Worm (Caenorhabditis elegans) whole organism, L4 larva: ENCODE measurements around the gene srxa-9.

Experiments used
- D1046.2 ChIP-seq: fragments of 200-800 bp; sonication (Bioruptor generic); IDR thresholded peaks from 2 replicates; pipeline ENCODE4 v1.3.6; 2022; ENCODE audit warnings: missing genetic modification characterization, missing compliant biosample characterization
- F49E8.2 ChIP-seq: sonication (generic microtip); optimal IDR thresholded peaks from 2 replicates; lab custom pipeline; 2016; ENCODE audit warnings: missing compliant biosample characterization, mild to moderate bottlenecking, missing genetic modification characterization, borderline replicate concordance
- R02D3.7 ChIP-seq: fragments of 150-350 bp; sonication (generic microtip); optimal IDR thresholded peaks from 3 replicates; lab custom pipeline; 2014; ENCODE audit warnings: missing biosample characterization, missing genetic modification characterization
- T26A8.4 ChIP-seq: fragments of 200-800 bp; sonication (Bioruptor generic); IDR thresholded peaks from 2 replicates; pipeline ENCODE4 v1.3.6; 2022; ENCODE audit warnings: missing genetic modification characterization, missing compliant biosample characterization
- Y105C5A.15 ChIP-seq: fragments of 200-800 bp; sonication (Bioruptor generic); IDR thresholded peaks from 2 replicates; pipeline ENCODE4 v1.3.6; 2022; ENCODE audit warnings: missing genetic modification characterization, missing compliant biosample characterization
- Y48G9A.11 ChIP-seq: fragments of 200-800 bp; sonication (Bioruptor generic); IDR thresholded peaks from 2 replicates; pipeline ENCODE4 v1.3.6; 2022; ENCODE audit warnings: missing genetic modification reagents, missing genetic modification characterization, missing compliant biosample characterization
- Y5F2A.4 ChIP-seq: fragments of 200-800 bp; sonication (Bioruptor generic); optimal IDR thresholded peaks from 2 replicates; lab custom pipeline; 2018; ENCODE audit warnings: mild to moderate bottlenecking, missing genetic modification characterization, missing compliant biosample characterization
- ZK337.2 ChIP-seq: fragments of 200-800 bp; sonication (Bioruptor generic); IDR thresholded peaks from 2 replicates; pipeline ENCODE4 v1.3.6; 2022; ENCODE audit warnings: missing genetic modification reagents, missing genetic modification characterization, missing compliant biosample characterization
- aha-1 ChIP-seq: fragments of 150-350 bp; peaks from one replicate; lab custom pipeline; 2014; ENCODE audit warnings: missing biosample characterization, missing genetic modification characterization
- ceh-44 ChIP-seq: fragments of 200-800 bp; sonication (Bioruptor generic); IDR thresholded peaks from 2 replicates; pipeline ENCODE4 v1.3.6; 2022; ENCODE audit warnings: missing genetic modification reagents, missing genetic modification characterization, missing compliant biosample characterization
- ces-1 ChIP-seq: fragments of 150-350 bp; sonication (generic microtip); optimal IDR thresholded peaks from 4 replicates; lab custom pipeline; 2014; ENCODE audit warnings: missing biosample characterization, missing genetic modification reagents, missing genetic modification characterization
- ctbp-1 ChIP-seq: fragments of 200-800 bp; sonication (Bioruptor generic); IDR thresholded peaks from 2 replicates; pipeline ENCODE4 v1.3.6; 2022; ENCODE audit warnings: missing genetic modification reagents, missing genetic modification characterization, missing compliant biosample characterization
- daf-19 ChIP-seq: fragments of 200-800 bp; sonication (Bioruptor generic); conservative IDR thresholded peaks from 2 replicates; pipeline ENCODE4 v1.3.6; 2022; ENCODE audit warnings: missing genetic modification characterization, missing compliant biosample characterization
- dmd-9 ChIP-seq: fragments of 200-800 bp; sonication (Bioruptor generic); IDR thresholded peaks from 2 replicates; pipeline ENCODE4 v1.3.6; 2022; ENCODE audit warnings: missing genetic modification reagents, missing genetic modification characterization, missing compliant biosample characterization
- dpl-1 ChIP-seq: fragments of 150-350 bp; optimal IDR thresholded peaks from 2 replicates; lab custom pipeline; 2014; ENCODE audit warnings: missing biosample characterization, missing genetic modification reagents, missing genetic modification characterization
- duxl-1 ChIP-seq: sonication (generic microtip); optimal IDR thresholded peaks from 2 replicates; lab custom pipeline; 2016; ENCODE audit warnings: mild to moderate bottlenecking, missing genetic modification characterization, moderate library complexity, missing compliant biosample characterization; ENCODE audit not compliant: poor library complexity
- egl-43 ChIP-seq: fragments of 200-800 bp; sonication (Bioruptor generic); IDR thresholded peaks from 2 replicates; pipeline ENCODE4 v1.3.6; 2022; ENCODE audit warnings: missing genetic modification reagents, missing genetic modification characterization, missing compliant biosample characterization
- fos-1 ChIP-seq: fragments of 150-350 bp; optimal IDR thresholded peaks from 2 replicates; lab custom pipeline; 2014; ENCODE audit warnings: missing biosample characterization, missing genetic modification characterization
- gei-8 ChIP-seq: fragments of 200-800 bp; sonication (Bioruptor generic); optimal IDR thresholded peaks from 2 replicates; lab custom pipeline; 2018; ENCODE audit warnings: mild to moderate bottlenecking, missing genetic modification characterization, missing compliant biosample characterization
- hlh-11 ChIP-seq: fragments of 200-800 bp; sonication (Bioruptor generic); optimal IDR thresholded peaks from 2 replicates; lab custom pipeline; 2018; ENCODE audit warnings: mild to moderate bottlenecking, missing genetic modification characterization, missing compliant biosample characterization
- hlh-30 ChIP-seq: sonication (generic microtip); optimal IDR thresholded peaks from 2 replicates; lab custom pipeline; 2017; ENCODE audit warnings: antibody characterized with exemption, mild to moderate bottlenecking, missing genetic modification characterization, missing compliant biosample characterization; ENCODE audit not compliant: insufficient read depth
- jun-1 ChIP-seq: fragments of 150-350 bp; optimal IDR thresholded peaks from 2 replicates; lab custom pipeline; 2014; ENCODE audit warnings: missing biosample characterization, missing genetic modification reagents, missing genetic modification characterization
- lim-7 ChIP-seq: fragments of 200-800 bp; sonication (Bioruptor generic); IDR thresholded peaks from 2 replicates; pipeline ENCODE4 v1.3.6; 2022; ENCODE audit warnings: missing genetic modification characterization, missing compliant biosample characterization
- lin-1 ChIP-seq: fragments of 200-800 bp; sonication (Bioruptor generic); IDR thresholded peaks from 2 replicates; pipeline ENCODE4 v1.3.6; 2022; ENCODE audit warnings: missing genetic modification reagents, missing genetic modification characterization, missing compliant biosample characterization
- lin-13 ChIP-seq: fragments of 150-350 bp; optimal IDR thresholded peaks from 2 replicates; lab custom pipeline; 2014; ENCODE audit warnings: missing biosample characterization, missing genetic modification reagents, missing genetic modification characterization
- lin-29 ChIP-seq: fragments of 200-800 bp; sonication (Bioruptor generic); IDR thresholded peaks from 2 replicates; pipeline ENCODE4 v1.3.6; 2022; ENCODE audit warnings: missing genetic modification reagents, missing genetic modification characterization, missing compliant biosample characterization
- lin-39 ChIP-seq: fragments of 150-350 bp; optimal IDR thresholded peaks from 2 replicates; lab custom pipeline; 2014; ENCODE audit warnings: missing biosample characterization, missing genetic modification reagents, missing genetic modification characterization
- lsy-2 ChIP-seq, 2 experiments: fragments of 150-350 bp in 1 of 2; sonication (generic microtip) in 1 of 2; optimal IDR thresholded peaks; 2 replicates each; lab custom pipeline; 2014 to 2017; ENCODE audit warnings: missing biosample characterization in 2 of 2, missing genetic modification characterization in 2 of 2
- mdl-1 ChIP-seq, 2 experiments: fragments of 150-350 bp in 1 of 2; sonication (generic microtip) in 1 of 2; optimal IDR thresholded peaks; 2 replicates each; lab custom pipeline; 2014 to 2017; ENCODE audit warnings: missing biosample characterization in 2 of 2, missing genetic modification characterization in 2 of 2
- mdt-29 ChIP-seq: fragments of 200-800 bp; sonication (Bioruptor generic); IDR thresholded peaks from 2 replicates; pipeline ENCODE4 v1.3.6; 2022; ENCODE audit warnings: missing genetic modification reagents, missing genetic modification characterization, missing compliant biosample characterization
- mep-1 ChIP-seq: fragments of 150-350 bp; sonication (generic microtip); optimal IDR thresholded peaks from 3 replicates; lab custom pipeline; 2014; ENCODE audit warnings: missing biosample characterization, missing genetic modification characterization
- mxl-3 ChIP-seq: fragments of 200-800 bp; sonication (Bioruptor generic); optimal IDR thresholded peaks from 2 replicates; lab custom pipeline; 2018; ENCODE audit warnings: mild to moderate bottlenecking, missing genetic modification characterization, missing compliant biosample characterization
- nhr-102 ChIP-seq: sonication (generic microtip); optimal IDR thresholded peaks from 2 replicates; lab custom pipeline; 2016; ENCODE audit warnings: mild to moderate bottlenecking, missing genetic modification characterization, moderate library complexity, missing compliant biosample characterization
- nhr-28 ChIP-seq: fragments of 150-350 bp; optimal IDR thresholded peaks from 2 replicates; lab custom pipeline; 2014; ENCODE audit warnings: missing biosample characterization, missing genetic modification characterization
- nhr-41 ChIP-seq: fragments of 200-800 bp; sonication (Bioruptor generic); IDR thresholded peaks from 2 replicates; pipeline ENCODE4 v1.3.6; 2022; ENCODE audit warnings: missing genetic modification reagents, missing genetic modification characterization, missing compliant biosample characterization
- nhr-48 ChIP-seq: sonication (generic microtip); optimal IDR thresholded peaks from 2 replicates; lab custom pipeline; 2016; ENCODE audit warnings: mild to moderate bottlenecking, missing genetic modification characterization, missing compliant biosample characterization
- nhr-76 ChIP-seq: fragments of 150-350 bp; optimal IDR thresholded peaks from 2 replicates; lab custom pipeline; 2014; ENCODE audit warnings: missing biosample characterization, missing genetic modification characterization
- nhr-77 ChIP-seq: fragments of 150-350 bp; optimal IDR thresholded peaks from 2 replicates; lab custom pipeline; 2014; ENCODE audit warnings: missing biosample characterization, missing genetic modification characterization
- rbr-2 ChIP-seq: sonication (generic microtip); optimal IDR thresholded peaks from 2 replicates; lab custom pipeline; 2016; ENCODE audit warnings: missing genotype, missing genetic modification characterization, missing compliant biosample characterization
- sdz-12 ChIP-seq: fragments of 200-800 bp; sonication (Bioruptor generic); optimal IDR thresholded peaks from 2 replicates; lab custom pipeline; 2018; ENCODE audit warnings: mild to moderate bottlenecking, missing genetic modification characterization, missing compliant biosample characterization
- snpc-1.2 ChIP-seq: fragments of 200-800 bp; sonication (Bioruptor generic); IDR thresholded peaks from 2 replicates; pipeline ENCODE4 v1.3.6; 2022; ENCODE audit warnings: missing genetic modification reagents, missing genetic modification characterization, missing compliant biosample characterization
- spr-3 ChIP-seq: fragments of 200-800 bp; sonication (Bioruptor generic); optimal IDR thresholded peaks from 2 replicates; lab custom pipeline; 2018; ENCODE audit warnings: mild to moderate bottlenecking, missing genetic modification characterization, missing compliant biosample characterization
- unc-62 ChIP-seq, 3 experiments: fragments of 150-350 bp in 1 of 3; sonication (generic microtip); optimal IDR thresholded peaks in 2 of 3; peaks in 1 of 3; 1 replicate in 1 of 3; 2 replicates in 2 of 3; lab custom pipeline; 2014 to 2017; ENCODE audit warnings: missing biosample characterization in 3 of 3, missing genetic modification characterization in 3 of 3, missing genetic modification reagents in 3 of 3, missing genotype in 1 of 3
- zip-2 ChIP-seq: fragments of 150-350 bp; optimal IDR thresholded peaks from 2 replicates; lab custom pipeline; 2014; ENCODE audit warnings: missing biosample characterization, missing genetic modification characterization
- ztf-11 ChIP-seq: fragments of 150-350 bp; optimal IDR thresholded peaks from 2 replicates; lab custom pipeline; 2014; ENCODE audit warnings: missing biosample characterization, missing genetic modification characterization

The srxa-9 gene

ce11 chrX:15786726-15787125, 39.9 kb downstream of the srxa-9 start, which contains the start of gene Y7A5A.5:
Gene Y7A5A.5, minus strand, starts transcription at chrX:15786826.
- no peak for TF ChIP-seq nhr-48 (tag; lab: Kevin White, UChicago)
- TF ChIP-seq unc-62 (GFP tag; optimal IDR thresholded peaks at IDR 0.05 in 1 of 2; lab: Kevin White, UChicago): peak in 1 of 2 experiments; percentile 19
- TF ChIP-seq unc-62 (tag; optimal IDR thresholded peaks at IDR 0.05; lab: Kevin White, UChicago): no peak
- no peak for TF ChIP-seq lsy-2 (tag; optimal IDR thresholded peaks at IDR 0.05; lab: Kevin White, UChicago)
- TF ChIP-seq, all 104 proteins: peak for 1

- TF ChIP-seq rbr-2 (tag; lab: Kevin White, UChicago) (no peak), mdl-1 (tag; optimal IDR thresholded peaks at IDR 0.05; lab: Kevin White, UChicago) (no peak), gei-8 (GFP tag; lab: Kevin White, UChicago) (no peak), sdz-12 (GFP tag; lab: Kevin White, UChicago) (no peak), ceh-44 (GFP tag; lab: Robert Waterston, UW) (no peak), fos-1 (tag; lab: Kevin White, UChicago) (no peak)
These were observed 48.2 kb downstream of the srxa-9 start, which contains the start of gene Y7A5A.10 for ce11 chrX:15794977-15795376. Gene Y7A5A.10, minus strand, starts transcription at chrX:15795077.

ce11 chrX:15796633-15797032, 49.8 kb downstream of the srxa-9 start:
- TF ChIP-seq duxl-1 (tag; lab: Kevin White, UChicago) (peak; percentile 33), ztf-11 (tag; lab: Kevin White, UChicago) (no peak), dmd-9 (no peak), ZK337.2 (GFP tag; lab: Robert Waterston, UW) (peak; percentile 41; the same call in 1 of the 2 replicates), ces-1 (GFP tag; lab: Kevin White, UChicago) (no peak), nhr-28 (tag; lab: Kevin White, UChicago) (no peak), lin-39 (tag; lab: Kevin White, UChicago) (no peak), spr-3 (GFP tag; lab: Kevin White, UChicago) (peak; percentile 21), nhr-48 (tag; lab: Kevin White, UChicago) (peak; percentile 15), Y105C5A.15 (no peak), lin-13 (GFP tag; lab: Kevin White, UChicago) (no peak), jun-1 (tag; lab: Kevin White, UChicago) (no peak), hlh-11 (tag; lab: Kevin White, UChicago) (no peak), lin-1 (GFP tag; lab: Robert Waterston, UW) (0 out of 2 replicates have a peak, but pooled peaks have one; percentile 31), rbr-2 (tag; lab: Kevin White, UChicago) (peak; percentile 21), mep-1 (no peak), zip-2 (tag; lab: Kevin White, UChicago) (peak; percentile 70), fos-1 (tag; lab: Kevin White, UChicago) (no peak), snpc-1.2 (GFP tag; lab: Robert Waterston, UW) (peak; percentile 73), dpl-1 (GFP tag; lab: Kevin White, UChicago) (no peak), nhr-41 (GFP tag; lab: Robert Waterston, UW) (no peak), F49E8.2 (tag; lab: Kevin White, UChicago) (no peak), Y48G9A.11 (GFP tag; lab: Robert Waterston, UW) (0 out of 2 replicates have a peak, but pooled peaks have one; percentile 26), nhr-76 (tag; lab: Kevin White, UChicago) (no peak), nhr-102 (peak; percentile 42), ctbp-1 (GFP tag; lab: Robert Waterston, UW) (0 out of 2 replicates have a peak, but pooled peaks have one; percentile 16), mdt-29 (GFP tag; lab: Robert Waterston, UW) (no peak), mxl-3 (GFP tag; lab: Kevin White, UChicago) (peak; percentile 15), daf-19 (no peak), lin-29 (GFP tag; lab: Robert Waterston, UW) (no peak), unc-62 (GFP tag; optimal IDR thresholded peaks at IDR 0.05 in 1 of 2; lab: Kevin White, UChicago) (peak in 1 of 2 experiments; percentile 85), unc-62 (tag; optimal IDR thresholded peaks at IDR 0.05; lab: Kevin White, UChicago) (no peak), Y5F2A.4 (no peak), D1046.2 (GFP tag; lab: Robert Waterston, UW) (0 out of 2 replicates have a peak, but pooled peaks have one; percentile 24), nhr-77 (tag; lab: Kevin White, UChicago) (no peak), lim-7 (0 out of 2 replicates have a peak, but pooled peaks have one; percentile 56), R02D3.7 (no peak), egl-43 (peak; percentile 74), hlh-30 (tag; lab: Kevin White, UChicago) (peak; percentile 14), T26A8.4 (GFP tag; lab: Robert Waterston, UW) (peak; percentile 67; the same call in 1 of the 2 replicates), aha-1 (peak; percentile 88), mdl-1 (tag; optimal IDR thresholded peaks at IDR 0.05; lab: Kevin White, UChicago) (no peak)
